Fruit fly (Drosophila melanogaster) whole organism, wandering third instar larva: ENCODE measurements around the gene CG14275.

Experiments used
- Hr78 ChIP-seq: fragments of >200 bp; optimal IDR thresholded peaks from 2 replicates; lab custom pipeline; 2017; ENCODE audit warnings: missing biosample characterization, missing genetic modification characterization
- Mio ChIP-seq: sonication (Bioruptor generic); optimal IDR thresholded peaks from 2 replicates; lab custom pipeline; 2016; ENCODE audit warnings: missing biosample characterization, missing genetic modification characterization

DNA sequence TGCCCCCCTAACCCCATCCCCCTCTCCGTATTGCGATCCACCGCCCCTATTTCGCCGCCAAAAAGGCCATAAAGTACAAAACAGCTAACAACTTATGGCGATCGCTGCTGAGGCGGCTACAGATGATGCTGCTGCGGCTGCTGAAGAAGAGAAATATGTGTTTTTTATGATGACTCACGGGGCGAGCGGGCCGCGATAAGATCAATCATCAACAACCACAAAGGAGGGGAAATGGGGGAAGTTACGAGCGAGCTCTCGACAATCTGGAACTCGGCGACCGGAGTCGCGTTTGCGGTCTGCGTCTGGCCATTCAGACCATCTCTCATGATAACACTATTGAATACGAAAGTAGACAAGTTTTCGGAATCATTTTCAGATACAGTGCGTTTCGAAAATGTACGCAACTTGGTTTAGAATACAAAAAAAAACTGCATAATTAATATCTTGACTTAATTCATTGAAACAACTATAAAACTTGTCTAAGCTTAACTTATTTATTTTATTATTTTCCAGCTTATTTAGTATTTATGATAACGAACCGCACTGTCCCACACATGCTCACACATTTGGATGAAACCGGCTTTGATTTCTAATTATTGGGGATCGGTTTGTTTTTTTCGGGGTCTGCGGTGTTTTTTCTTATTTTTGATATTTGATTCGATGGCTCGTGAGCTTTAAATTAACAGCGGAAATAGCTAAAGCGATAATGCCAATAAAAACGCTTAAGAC lies 34.9 kb upstream of the CG14275 start:
- TF ChIP-seq Hr78 (GFP tag; lab: Kevin White, UChicago), result no peak
- TF ChIP-seq Mio (GFP tag; lab: Kevin White, UChicago), result no peak
